Worm (Caenorhabditis elegans): ENCODE results near the gene hlh-25.

DNA sequence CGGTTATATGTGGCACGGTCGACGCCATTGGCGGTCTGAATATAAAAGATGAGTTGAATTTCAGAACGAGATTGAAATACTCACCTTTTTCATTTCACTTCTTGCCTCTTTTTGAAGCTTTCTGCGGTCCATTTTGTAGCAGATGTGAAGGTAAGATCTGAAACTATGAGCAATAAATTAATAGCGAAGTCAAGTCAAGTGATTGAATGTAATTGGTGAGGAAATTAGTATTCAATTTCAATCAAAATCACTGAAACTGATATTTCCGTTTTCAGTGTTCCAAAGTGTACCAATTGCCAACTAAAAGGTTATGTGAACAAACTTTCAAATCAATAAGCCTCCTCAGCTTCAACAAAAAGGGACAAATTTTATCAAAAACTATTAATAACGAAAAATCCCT, 6.6 kb downstream of the hlh-25 start, which contains the start of gene C17C3.24:
- TF ChIP-seq hlh-30 (tag; optimal IDR thresholded peaks at IDR 0.05; ENCODE audit: insufficient read depth) (no peak), nhr-10 (tag; optimal IDR thresholded peaks at IDR 0.05) (no peak), nhr-11 (tag; optimal IDR thresholded peaks at IDR 0.05) (no peak)
